Worm (Caenorhabditis elegans): ENCODE data around the gene C46H3.2.

DNA sequence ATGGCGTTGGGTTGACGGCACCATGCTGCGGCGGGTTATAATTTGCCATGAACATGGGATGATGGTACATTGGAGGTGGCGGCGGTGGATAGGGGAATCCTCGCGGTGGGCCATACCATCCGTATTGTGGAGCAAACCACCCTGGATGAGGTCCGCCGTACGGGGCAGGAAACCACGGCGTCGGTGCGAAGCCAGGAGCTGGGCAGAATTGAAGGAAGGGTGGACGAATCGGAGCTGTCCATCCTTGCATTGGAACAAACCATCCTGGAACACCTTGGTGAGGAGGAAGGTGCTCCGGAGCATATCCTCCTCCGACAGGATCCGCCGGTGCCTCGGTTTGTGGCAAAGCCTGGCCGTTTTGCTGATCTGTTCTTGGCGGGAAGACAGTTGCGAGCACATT is 27.9 kb downstream of the C46H3.2 start:
- TF ChIP-seq W03F9.2 (tag; optimal IDR thresholded peaks at IDR 0.05) (no peak), him-1 (tag; optimal IDR thresholded peaks at IDR 0.05) (no peak)

Measured in whole organism, L4/young adult.